Worm (Caenorhabditis elegans) whole organism, L4 larva: Measurements from ENCODE around the gene Y24D9A.6.

Source experiments
- ZK546.5 ChIP-seq, 2 experiments: sonication (generic microtip); optimal IDR thresholded peaks; 2 replicates each; lab custom pipeline; 2017; ENCODE audit warnings: missing biosample characterization in 2 of 2, missing genetic modification characterization in 2 of 2
- daf-12 ChIP-seq: fragments of 150-350 bp; optimal IDR thresholded peaks from 2 replicates; lab custom pipeline; 2014; ENCODE audit warnings: missing biosample characterization, missing genetic modification reagents, missing genetic modification characterization
- fkh-10 ChIP-seq: fragments of 150-350 bp; optimal IDR thresholded peaks from 2 replicates; lab custom pipeline; 2014; ENCODE audit warnings: missing biosample characterization, missing genetic modification reagents, missing genetic modification characterization
- mdl-1 ChIP-seq, 2 experiments: fragments of 150-350 bp in 1 of 2; sonication (generic microtip) in 1 of 2; optimal IDR thresholded peaks; 2 replicates each; lab custom pipeline; 2014 to 2017; ENCODE audit warnings: missing biosample characterization in 2 of 2, missing genetic modification characterization in 2 of 2
- mes-2 ChIP-seq: sonication (generic microtip); optimal IDR thresholded peaks from 2 replicates; lab custom pipeline; 2016; ENCODE audit warnings: missing genotype, mild to moderate bottlenecking, missing genetic modification characterization, missing compliant biosample characterization; ENCODE audit not compliant: poor library complexity, severe bottlenecking
- mxl-3 ChIP-seq: fragments of 200-800 bp; sonication (Bioruptor generic); optimal IDR thresholded peaks from 2 replicates; lab custom pipeline; 2018; ENCODE audit warnings: mild to moderate bottlenecking, missing genetic modification characterization, missing compliant biosample characterization
- nhr-11 ChIP-seq: fragments of 150-350 bp; optimal IDR thresholded peaks from 2 replicates; lab custom pipeline; 2014; ENCODE audit warnings: missing biosample characterization, missing genetic modification characterization
- nhr-76 ChIP-seq: fragments of 150-350 bp; optimal IDR thresholded peaks from 2 replicates; lab custom pipeline; 2014; ENCODE audit warnings: missing biosample characterization, missing genetic modification characterization
- nhr-77 ChIP-seq: fragments of 150-350 bp; optimal IDR thresholded peaks from 2 replicates; lab custom pipeline; 2014; ENCODE audit warnings: missing biosample characterization, missing genetic modification characterization
- saeg-2 ChIP-seq: fragments of 200-800 bp; sonication (Bioruptor generic); IDR thresholded peaks from 2 replicates; pipeline ENCODE4 v1.3.6; 2022; ENCODE audit warnings: missing genetic modification reagents, missing genetic modification characterization, missing compliant biosample characterization
- snpc-4 ChIP-seq: fragments of 150-350 bp; optimal IDR thresholded peaks from 2 replicates; lab custom pipeline; 2014; ENCODE audit warnings: missing biosample characterization, missing genetic modification characterization
- zfp-2 ChIP-seq: sonication (generic microtip); optimal IDR thresholded peaks from 2 replicates; lab custom pipeline; 2016; ENCODE audit warnings: mild to moderate bottlenecking, missing genetic modification characterization, missing compliant biosample characterization
- zip-11 ChIP-seq: fragments of 200-800 bp; sonication (Bioruptor generic); IDR thresholded peaks from 2 replicates; pipeline ENCODE4 v1.3.6; 2022; ENCODE audit warnings: missing genetic modification characterization, missing compliant biosample characterization
- ztf-11 ChIP-seq: fragments of 150-350 bp; optimal IDR thresholded peaks from 2 replicates; lab custom pipeline; 2014; ENCODE audit warnings: missing biosample characterization, missing genetic modification characterization

- no peak for TF ChIP-seq nhr-11 (tag; lab: Kevin White, UChicago)
- TF ChIP-seq nhr-76 (tag; lab: Kevin White, UChicago) = no peak
- no peak for TF ChIP-seq mes-2 (tag; lab: Kevin White, UChicago)
- TF ChIP-seq ZK546.5 (tag; optimal IDR thresholded peaks at IDR 0.05; lab: Kevin White, UChicago) = no peak
- no peak for TF ChIP-seq ztf-11 (tag; lab: Kevin White, UChicago)
- TF ChIP-seq nhr-77 (tag; lab: Kevin White, UChicago) = no peak
- TF ChIP-seq zfp-2 = no peak
- TF ChIP-seq daf-12 (tag; lab: Kevin White, UChicago) = no peak
- TF ChIP-seq snpc-4 (tag; lab: Kevin White, UChicago) = no peak
- no peak for TF ChIP-seq zip-11
- no peak for TF ChIP-seq saeg-2 (GFP tag; lab: Robert Waterston, UW)
- no peak for TF ChIP-seq mxl-3 (GFP tag; lab: Kevin White, UChicago)
- TF ChIP-seq mdl-1 (tag; optimal IDR thresholded peaks at IDR 0.05; lab: Kevin White, UChicago) = no peak
- no peak for TF ChIP-seq fkh-10
Observed at ce11 chrIV:4411311-4411947, 11.2 kb upstream of the Y24D9A.6 start.
